ENCODE assay signal across 3 fruit fly cellular contexts in genomic region chrX:20488701-20489122, dm6.
TF ChIP-seq lines count a peak whose summit lies in the region.

No protein-coding gene starts in this region.

TF ChIP-seq in whole organism, embryonic, 481 proteins besides CTCF, POLR2A, EP300 and RAD21 (continued from another document and continues in another):
- TF ChIP-seq sc (optimal IDR thresholded peaks at IDR 0.05; lab: Kevin White, UChicago), result no peak
- TF ChIP-seq sc (GFP tag; optimal IDR thresholded peaks at IDR 0.05; lab: Kevin White, UChicago), result peak; percentile 46
- no peak for TF ChIP-seq CG14667 (GFP tag; IDR thresholded peaks at IDR 0.05; lab: Robert Waterston, UW)
- TF ChIP-seq TFAM (GFP tag; optimal IDR thresholded peaks at IDR 0.05; lab: Kevin White, UChicago), result no peak
- no peak for TF ChIP-seq Opbp (GFP tag; IDR thresholded peaks at IDR 0.05; lab: Robert Waterston, UW; ENCODE audit: partially characterized antibody)
- no peak for TF ChIP-seq CG2199 (GFP tag; IDR thresholded peaks at IDR 0.05; lab: Robert Waterston, UW)
- TF ChIP-seq CG15601 (tag; optimal IDR thresholded peaks at IDR 0.05; lab: Kevin White, UChicago), result peak; percentile 60
- peak; percentile 75 for TF ChIP-seq Oli (tag; optimal IDR thresholded peaks at IDR 0.05; lab: Kevin White, UChicago)
- no peak for TF ChIP-seq hkb (optimal IDR thresholded peaks at IDR 0.05; lab: Kevin White, UChicago)
- no peak for TF ChIP-seq hkb (GFP tag; IDR thresholded peaks at IDR 0.05; lab: Robert Waterston, UW)
- TF ChIP-seq CG3163 (GFP tag; optimal IDR thresholded peaks at IDR 0.05; lab: Kevin White, UChicago), result no peak
- TF ChIP-seq ATbp (GFP tag; optimal IDR thresholded peaks at IDR 0.05; lab: Kevin White, UChicago), result peak; percentile 15
- peak; percentile 26 for TF ChIP-seq Nf-YC (tag; optimal IDR thresholded peaks at IDR 0.05; lab: Kevin White, UChicago)
- TF ChIP-seq al (GFP tag; IDR thresholded peaks at IDR 0.05; lab: Robert Waterston, UW), result no peak
- peak; percentile 35 for TF ChIP-seq gsb-n (tag; optimal IDR thresholded peaks at IDR 0.05; lab: Kevin White, UChicago)
- TF ChIP-seq CG15514 (GFP tag; optimal IDR thresholded peaks at IDR 0.05; lab: Kevin White, UChicago), result peak; percentile 19
- peak; percentile 39 for TF ChIP-seq CG8290 (GFP tag; optimal IDR thresholded peaks at IDR 0.05; lab: Kevin White, UChicago)
- TF ChIP-seq CG8290 (tag; optimal IDR thresholded peaks at IDR 0.05; lab: Kevin White, UChicago), result peak in 1 of 2 experiments; percentile 3
- TF ChIP-seq chinmo (GFP tag; IDR thresholded peaks at IDR 0.05; lab: Robert Waterston, UW; ENCODE audit: partially characterized antibody), result no peak
- peak; percentile 29 for TF ChIP-seq sug (tag; optimal IDR thresholded peaks at IDR 0.05; lab: Kevin White, UChicago)
- TF ChIP-seq Awh (GFP tag; IDR thresholded peaks at IDR 0.05; lab: Robert Waterston, UW), result no peak
- TF ChIP-seq Jarid2 (GFP tag; optimal IDR thresholded peaks at IDR 0.05; lab: Kevin White, UChicago), result no peak
- peak; percentile 55 for TF ChIP-seq CG6654 (GFP tag; optimal IDR thresholded peaks at IDR 0.05; lab: Kevin White, UChicago)
- TF ChIP-seq D19A (tag; optimal IDR thresholded peaks at IDR 0.05; lab: Kevin White, UChicago), result peak; percentile 63
- TF ChIP-seq phol (tag; optimal IDR thresholded peaks at IDR 0.05; lab: Kevin White, UChicago), result peak; percentile 74
- TF ChIP-seq CG7839 (tag; optimal IDR thresholded peaks at IDR 0.05; lab: Kevin White, UChicago), result peak; percentile 76
- peak; percentile 56 for TF ChIP-seq HHEX (GFP tag; optimal IDR thresholded peaks at IDR 0.05; lab: Kevin White, UChicago)
- peak; percentile 73 for TF ChIP-seq CG17385 (GFP tag; optimal IDR thresholded peaks at IDR 0.05; lab: Kevin White, UChicago)
- peak; percentile 37 for TF ChIP-seq trem (tag; optimal IDR thresholded peaks at IDR 0.05; lab: Kevin White, UChicago)
- no peak for TF ChIP-seq slou (GFP tag; optimal IDR thresholded peaks at IDR 0.05; lab: Kevin White, UChicago)
- peak; percentile 46 for TF ChIP-seq run (tag; optimal IDR thresholded peaks at IDR 0.05; lab: Kevin White, UChicago)
- TF ChIP-seq CG11696 (GFP tag; IDR thresholded peaks at IDR 0.05; lab: Robert Waterston, UW), result peak; percentile 76
- peak; percentile 8 for TF ChIP-seq CG6813 (GFP tag; optimal IDR thresholded peaks at IDR 0.05; lab: Kevin White, UChicago)
- TF ChIP-seq CG30431 (GFP tag; optimal IDR thresholded peaks at IDR 0.05; lab: Kevin White, UChicago), result peak; percentile 44
- TF ChIP-seq CG4328 (GFP tag; optimal IDR thresholded peaks at IDR 0.05; lab: Kevin White, UChicago), result peak; percentile 45
- no peak for TF ChIP-seq crc (GFP tag; optimal IDR thresholded peaks at IDR 0.05; lab: Kevin White, UChicago)
- TF ChIP-seq CG9932 (GFP tag; IDR thresholded peaks at IDR 0.05; lab: Robert Waterston, UW), result peak; percentile 42; the same call in 1 of the 2 replicates
- 0 out of 3 replicates have a peak, but pooled peaks have one; percentile 37 for TF ChIP-seq CG11093 (GFP tag; IDR thresholded peaks at IDR 0.05; lab: Robert Waterston, UW)
- TF ChIP-seq CG1792 (GFP tag; optimal IDR thresholded peaks at IDR 0.05; lab: Kevin White, UChicago), result peak; percentile 5
- peak; percentile 37 for TF ChIP-seq CG15696 (tag; optimal IDR thresholded peaks at IDR 0.05; lab: Kevin White, UChicago)
- TF ChIP-seq pho (GFP tag; optimal IDR thresholded peaks at IDR 0.05; lab: Kevin White, UChicago), result peak; percentile 4
- TF ChIP-seq Med (GFP tag; lab: Kevin White, UChicago), result peak; percentile 84
- peak; percentile 14 for TF ChIP-seq cato (GFP tag; optimal IDR thresholded peaks at IDR 0.05; lab: Kevin White, UChicago; ENCODE audit: borderline replicate concordance)
- TF ChIP-seq kah (GFP tag; optimal IDR thresholded peaks at IDR 0.05; lab: Kevin White, UChicago), result no peak

TF ChIP-seq in whole organism, prepupa, 60 proteins besides CTCF, POLR2A, EP300 and RAD21 (continued from another document):
- TF ChIP-seq CG6276 (GFP tag; optimal IDR thresholded peaks at IDR 0.05; lab: Kevin White, UChicago), result peak; percentile 87
- peak; percentile 66 for TF ChIP-seq Sox15 (GFP tag; optimal IDR thresholded peaks at IDR 0.05; lab: Kevin White, UChicago)
- peak; percentile 70 for TF ChIP-seq CG15336 (GFP tag; IDR thresholded peaks at IDR 0.05; lab: Robert Waterston, UW)
- TF ChIP-seq Sox102F (GFP tag; optimal IDR thresholded peaks at IDR 0.05; lab: Kevin White, UChicago), result peak; percentile 57
- TF ChIP-seq achi (GFP tag; optimal IDR thresholded peaks at IDR 0.05; lab: Kevin White, UChicago), result peak; percentile 64
- TF ChIP-seq CG3032 (tag; optimal IDR thresholded peaks at IDR 0.05; lab: Kevin White, UChicago), result peak; percentile 65
- TF ChIP-seq CG16779 (tag; optimal IDR thresholded peaks at IDR 0.05; lab: Kevin White, UChicago), result peak; percentile 39
- TF ChIP-seq CG32006 (GFP tag; optimal IDR thresholded peaks at IDR 0.05; lab: Kevin White, UChicago), result peak; percentile 90
- peak; percentile 84 for TF ChIP-seq Hr4 (GFP tag; optimal IDR thresholded peaks at IDR 0.05; lab: Kevin White, UChicago)
- TF ChIP-seq ss (GFP tag; optimal IDR thresholded peaks at IDR 0.05; lab: Kevin White, UChicago), result peak; percentile 68 to 72
- TF ChIP-seq Eip75B (GFP tag; optimal IDR thresholded peaks at IDR 0.05; lab: Kevin White, UChicago), result peak; percentile 66
- peak; percentile 35 for TF ChIP-seq CG9139 (GFP tag; optimal IDR thresholded peaks at IDR 0.05; lab: Kevin White, UChicago)
- peak; percentile 81 for TF ChIP-seq CG4318 (GFP tag; optimal IDR thresholded peaks at IDR 0.05; lab: Kevin White, UChicago)
- peak; percentile 82 for TF ChIP-seq CG6808 (GFP tag; optimal IDR thresholded peaks at IDR 0.05; lab: Kevin White, UChicago)
- TF ChIP-seq Lpt (GFP tag; optimal IDR thresholded peaks at IDR 0.05; lab: Kevin White, UChicago), result peak; percentile 44
- peak; percentile 96 for TF ChIP-seq Eip78C (GFP tag; lab: Kevin White, UChicago)
- peak; percentile 65 for TF ChIP-seq Smox (GFP tag; optimal IDR thresholded peaks at IDR 0.05; lab: Kevin White, UChicago)
- TF ChIP-seq OdsH (GFP tag; optimal IDR thresholded peaks at IDR 0.05; lab: Kevin White, UChicago), result peak; percentile 61
- TF ChIP-seq fkh (GFP tag; optimal IDR thresholded peaks at IDR 0.05; lab: Kevin White, UChicago), result peak; percentile 24
- TF ChIP-seq Met (GFP tag; optimal IDR thresholded peaks at IDR 0.05; lab: Kevin White, UChicago), result peak; percentile 76
- TF ChIP-seq CG31627 (GFP tag; optimal IDR thresholded peaks at IDR 0.05; lab: Kevin White, UChicago), result peak; percentile 56
- peak; percentile 76 for TF ChIP-seq spab (GFP tag; optimal IDR thresholded peaks at IDR 0.05; lab: Kevin White, UChicago)
- peak; percentile 28 for TF ChIP-seq Ets21C (GFP tag; optimal IDR thresholded peaks at IDR 0.05; lab: Kevin White, UChicago)
- TF ChIP-seq Gug (GFP tag; IDR thresholded peaks at IDR 0.05; lab: Robert Waterston, UW), result 0 out of 2 replicates have a peak, but pooled peaks have one; percentile 35
- TF ChIP-seq Sox14 (GFP tag; optimal IDR thresholded peaks at IDR 0.05; lab: Kevin White, UChicago), result peak; percentile 77
- peak; percentile 51 for TF ChIP-seq acj6 (GFP tag; optimal IDR thresholded peaks at IDR 0.05; lab: Kevin White, UChicago)
- 0 out of 3 replicates have a peak, but pooled peaks have one; percentile 23 for TF ChIP-seq CG6163 (GFP tag; IDR thresholded peaks at IDR 0.05; lab: Robert Waterston, UW)
- peak; percentile 58 for TF ChIP-seq CG11762 (GFP tag; optimal IDR thresholded peaks at IDR 0.05; lab: Kevin White, UChicago; ENCODE audit: insufficient read depth)
- TF ChIP-seq Hr39 (GFP tag; optimal IDR thresholded peaks at IDR 0.05; lab: Kevin White, UChicago), result peak; percentile 44
- peak; percentile 76 for TF ChIP-seq CG7368 (GFP tag; optimal IDR thresholded peaks at IDR 0.05; lab: Kevin White, UChicago)
- peak; percentile 51 for TF ChIP-seq dsx (GFP tag; optimal IDR thresholded peaks at IDR 0.05; lab: Kevin White, UChicago; ENCODE audit: poor library complexity, severe bottlenecking)
- peak; percentile 81 for TF ChIP-seq CG3919 (GFP tag; optimal IDR thresholded peaks at IDR 0.05; lab: Kevin White, UChicago)
- TF ChIP-seq CG8319 (GFP tag; optimal IDR thresholded peaks at IDR 0.05; lab: Kevin White, UChicago), result peak; percentile 61
- TF ChIP-seq svp (GFP tag; lab: Kevin White, UChicago), result peak; percentile 87
- peak; percentile 69 for TF ChIP-seq CG11902 (GFP tag; optimal IDR thresholded peaks at IDR 0.05; lab: Kevin White, UChicago)
- peak; percentile 51; the same call in 1 of the 3 replicates for TF ChIP-seq eg (GFP tag; IDR thresholded peaks at IDR 0.05; lab: Robert Waterston, UW)
- peak in 1 of 2 experiments; percentile 73 for TF ChIP-seq salr (GFP tag; optimal IDR thresholded peaks at IDR 0.05; lab: Kevin White, UChicago)
- peak; percentile 20 for TF ChIP-seq fd85E (GFP tag; optimal IDR thresholded peaks at IDR 0.05; lab: Kevin White, UChicago)
- peak; percentile 71 for TF ChIP-seq lz (GFP tag; optimal IDR thresholded peaks at IDR 0.05; lab: Kevin White, UChicago)

TF ChIP-seq in whole organism, wandering third instar larva, 38 proteins besides CTCF, POLR2A, EP300 and RAD21 (continued from another document):
- TF ChIP-seq fru (GFP tag; optimal IDR thresholded peaks at IDR 0.05; lab: Kevin White, UChicago) (peak; percentile 70), Myc (optimal IDR thresholded peaks at IDR 0.05; lab: Kevin White, UChicago) (no peak), Jra (GFP tag; optimal IDR thresholded peaks at IDR 0.05; lab: Kevin White, UChicago) (no peak), jim (GFP tag; optimal IDR thresholded peaks at IDR 0.05; lab: Kevin White, UChicago) (no peak), Rel (GFP tag; optimal IDR thresholded peaks at IDR 0.05; lab: Kevin White, UChicago) (no peak), Rel (tag; optimal IDR thresholded peaks at IDR 0.05; lab: Kevin White, UChicago) (no peak), rgr (GFP tag; optimal IDR thresholded peaks at IDR 0.05; lab: Kevin White, UChicago) (peak; percentile 48), HLH106 (tag; optimal IDR thresholded peaks at IDR 0.05; lab: Kevin White, UChicago) (peak; percentile 47), lola (GFP tag; optimal IDR thresholded peaks at IDR 0.05; lab: Kevin White, UChicago) (no peak), pan (optimal IDR thresholded peaks at IDR 0.05; lab: Kevin White, UChicago) (no peak), dsf (GFP tag; optimal IDR thresholded peaks at IDR 0.05; lab: Kevin White, UChicago; ENCODE audit: borderline replicate concordance) (no peak), tai (GFP tag; optimal IDR thresholded peaks at IDR 0.05; lab: Kevin White, UChicago) (no peak), Hr78 (GFP tag; optimal IDR thresholded peaks at IDR 0.05; lab: Kevin White, UChicago) (no peak)
